Worm (Caenorhabditis elegans): ENCODE measurements around the gene pigb-1.

DNA sequence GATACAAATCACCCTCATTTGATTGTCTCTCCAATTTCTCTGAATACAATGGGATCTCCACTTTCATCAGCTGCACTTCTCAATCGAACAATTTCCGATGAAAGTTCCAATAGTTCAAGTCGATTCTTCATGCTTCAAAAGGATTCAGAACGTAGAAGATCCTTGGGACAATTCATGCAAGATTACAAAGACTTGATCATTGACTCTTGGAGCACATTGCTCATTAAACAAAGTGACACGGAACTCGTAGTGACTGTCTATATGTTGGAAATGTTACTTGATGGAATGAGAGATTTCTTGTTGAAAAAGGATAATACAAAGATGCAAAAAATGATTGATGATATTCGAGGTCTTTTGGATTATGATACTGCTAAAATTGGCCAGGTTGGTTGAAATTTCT is 35.1 kb upstream of the pigb-1 start:
- TF ChIP-seq nhr-120 (GFP tag; IDR thresholded peaks at IDR 0.05) (no peak), sptf-2 (GFP tag; optimal IDR thresholded peaks at IDR 0.05) (no peak), ama-1 (optimal IDR thresholded peaks at IDR 0.05) (no peak), ama-1 (GFP tag; optimal IDR thresholded peaks at IDR 0.05) (no peak), dox-1 (GFP tag; IDR thresholded peaks at IDR 0.05) (no peak)

Data from whole organism, young adult.